Worm (Caenorhabditis elegans): ENCODE results near the gene fat-3.
A peak's percentile ranks its signal among the peaks of the same experiment; 100 is the strongest.

fat-3 gene

ce11 chrIV:9772096-9772720 lies 30.6 kb upstream of the fat-3 start, which contains the start of gene cav-1:
TSS of gene cav-1 (plus strand) at chrIV:9772510.
- TF ChIP-seq flt-1 (GFP tag; IDR thresholded peaks at IDR 0.05) (0 out of 2 replicates have a peak, but pooled peaks have one; percentile 10), ref-1 (GFP tag; conservative IDR thresholded peaks at IDR 0.05) (no peak)

ce11 chrIV:9773441-9773840 lies 29.4 kb upstream of the fat-3 start:
- no peak for TF ChIP-seq ref-1 (GFP tag; conservative IDR thresholded peaks at IDR 0.05)
- TF ChIP-seq flt-1 (GFP tag; IDR thresholded peaks at IDR 0.05), result peak; percentile 41; the same call in 1 of the 2 replicates
- TF ChIP-seq med-1 (GFP tag; optimal IDR thresholded peaks at IDR 0.05; ENCODE audit: insufficient read depth), result no peak
- TF ChIP-seq T22C8.4 (GFP tag; IDR thresholded peaks at IDR 0.05), result no peak
- no peak for TF ChIP-seq ztf-23 (GFP tag; IDR thresholded peaks at IDR 0.05)
- TF ChIP-seq cog-1 (tag; optimal IDR thresholded peaks at IDR 0.05), result no peak
- TF ChIP-seq tab-1 (GFP tag; IDR thresholded peaks at IDR 0.05), result no peak
- TF ChIP-seq ztf-29 (GFP tag; IDR thresholded peaks at IDR 0.05), result no peak
- no peak for TF ChIP-seq klf-2 (GFP tag; conservative IDR thresholded peaks at IDR 0.05)

- no peak for TF ChIP-seq ztf-29 (GFP tag; IDR thresholded peaks at IDR 0.05)
- TF ChIP-seq ref-1 (GFP tag; conservative IDR thresholded peaks at IDR 0.05), result no peak
Observed at ce11 chrIV:9777535-9777934, 25.3 kb upstream of the fat-3 start, which contains the start of gene sna-2. TSS of gene sna-2 (minus strand) at chrIV:9777634.

ce11 chrIV:9778016-9778415 lies 24.8 kb upstream of the fat-3 start, which contains the start of gene T13F2.6:
TSS of gene T13F2.6 (plus strand) at chrIV:9778321.
- TF ChIP-seq ref-1 (GFP tag; conservative IDR thresholded peaks at IDR 0.05) (no peak), ztf-23 (GFP tag; IDR thresholded peaks at IDR 0.05) (no peak), med-1 (GFP tag; optimal IDR thresholded peaks at IDR 0.05; ENCODE audit: insufficient read depth) (no peak), klf-2 (GFP tag; conservative IDR thresholded peaks at IDR 0.05) (no peak), tab-1 (GFP tag; IDR thresholded peaks at IDR 0.05) (no peak), flt-1 (GFP tag; IDR thresholded peaks at IDR 0.05) (no peak), ztf-29 (GFP tag; IDR thresholded peaks at IDR 0.05) (no peak), T22C8.4 (GFP tag; IDR thresholded peaks at IDR 0.05) (no peak), cog-1 (tag; optimal IDR thresholded peaks at IDR 0.05) (no peak)

- TF ChIP-seq ztf-29 (GFP tag; IDR thresholded peaks at IDR 0.05), result no peak
Observed at ce11 chrIV:9784689-9785088, 18.1 kb upstream of the fat-3 start, which contains the start of gene sre-4. TSS of gene sre-4 (minus strand) at chrIV:9784789.

ce11 chrIV:9789496-9789895 lies 13.3 kb upstream of the fat-3 start, which contains the start of gene T13F2.4:
TSS of gene T13F2.4 (plus strand) at chrIV:9789796.
- TF ChIP-seq flt-1 (GFP tag; IDR thresholded peaks at IDR 0.05), result no peak
- TF ChIP-seq T22C8.4 (GFP tag; IDR thresholded peaks at IDR 0.05), result no peak
- TF ChIP-seq tab-1 (GFP tag; IDR thresholded peaks at IDR 0.05), result no peak
- TF ChIP-seq klf-2 (GFP tag; conservative IDR thresholded peaks at IDR 0.05), result no peak
- no peak for TF ChIP-seq cog-1 (tag; optimal IDR thresholded peaks at IDR 0.05)
- no peak for TF ChIP-seq ref-1 (GFP tag; conservative IDR thresholded peaks at IDR 0.05)
- TF ChIP-seq ztf-29 (GFP tag; IDR thresholded peaks at IDR 0.05), result no peak
- TF ChIP-seq med-1 (GFP tag; optimal IDR thresholded peaks at IDR 0.05; ENCODE audit: insufficient read depth), result no peak
- no peak for TF ChIP-seq ztf-23 (GFP tag; IDR thresholded peaks at IDR 0.05)

ce11 chrIV:9790708-9791107 lies 12.1 kb upstream of the fat-3 start:
- no peak for TF ChIP-seq ref-1 (GFP tag; conservative IDR thresholded peaks at IDR 0.05)
- no peak for TF ChIP-seq flt-1 (GFP tag; IDR thresholded peaks at IDR 0.05)
- TF ChIP-seq tab-1 (GFP tag; IDR thresholded peaks at IDR 0.05), result no peak
- no peak for TF ChIP-seq cog-1 (tag; optimal IDR thresholded peaks at IDR 0.05)
- TF ChIP-seq klf-2 (GFP tag; conservative IDR thresholded peaks at IDR 0.05), result no peak
- TF ChIP-seq ztf-23 (GFP tag; IDR thresholded peaks at IDR 0.05), result no peak
- no peak for TF ChIP-seq T22C8.4 (GFP tag; IDR thresholded peaks at IDR 0.05)
- no peak for TF ChIP-seq med-1 (GFP tag; optimal IDR thresholded peaks at IDR 0.05; ENCODE audit: insufficient read depth)
- TF ChIP-seq ztf-29 (GFP tag; IDR thresholded peaks at IDR 0.05), result no peak

- TF ChIP-seq ztf-23 (GFP tag; IDR thresholded peaks at IDR 0.05), result no peak
- TF ChIP-seq ztf-29 (GFP tag; IDR thresholded peaks at IDR 0.05), result no peak
- no peak for TF ChIP-seq med-1 (GFP tag; optimal IDR thresholded peaks at IDR 0.05; ENCODE audit: insufficient read depth)
- TF ChIP-seq tab-1 (GFP tag; IDR thresholded peaks at IDR 0.05), result no peak
- TF ChIP-seq klf-2 (GFP tag; conservative IDR thresholded peaks at IDR 0.05), result no peak
- no peak for TF ChIP-seq ref-1 (GFP tag; conservative IDR thresholded peaks at IDR 0.05)
- TF ChIP-seq cog-1 (tag; optimal IDR thresholded peaks at IDR 0.05), result no peak
- no peak for TF ChIP-seq T22C8.4 (GFP tag; IDR thresholded peaks at IDR 0.05)
- TF ChIP-seq flt-1 (GFP tag; IDR thresholded peaks at IDR 0.05), result no peak
Observed at ce11 chrIV:9795250-9795649, 7.6 kb upstream of the fat-3 start.

- TF ChIP-seq klf-2 (GFP tag; conservative IDR thresholded peaks at IDR 0.05) (no peak), T22C8.4 (GFP tag; IDR thresholded peaks at IDR 0.05) (no peak), med-1 (GFP tag; optimal IDR thresholded peaks at IDR 0.05; ENCODE audit: insufficient read depth) (no peak), cog-1 (tag; optimal IDR thresholded peaks at IDR 0.05) (no peak), ztf-23 (GFP tag; IDR thresholded peaks at IDR 0.05) (no peak), ref-1 (GFP tag; conservative IDR thresholded peaks at IDR 0.05) (no peak), ztf-29 (GFP tag; IDR thresholded peaks at IDR 0.05) (no peak), flt-1 (GFP tag; IDR thresholded peaks at IDR 0.05) (no peak), tab-1 (GFP tag; IDR thresholded peaks at IDR 0.05) (no peak)
Observed at ce11 chrIV:9796494-9796893, 6.3 kb upstream of the fat-3 start, which contains the start of gene pis-1. TSS of gene pis-1 (minus strand) at chrIV:9796594.

ce11 chrIV:9797304-9798003 lies 5.4 kb upstream of the fat-3 start, which contains the start of gene T13F2.2:
TSS of gene T13F2.2 (minus strand) at chrIV:9797354.
- TF ChIP-seq ref-1 (GFP tag; conservative IDR thresholded peaks at IDR 0.05) (no peak), klf-2 (GFP tag; conservative IDR thresholded peaks at IDR 0.05) (no peak), ztf-23 (GFP tag; IDR thresholded peaks at IDR 0.05) (no peak), tab-1 (GFP tag; IDR thresholded peaks at IDR 0.05) (no peak), cog-1 (tag; optimal IDR thresholded peaks at IDR 0.05) (no peak)
